Fruit fly (Drosophila melanogaster) whole organism, prepupa: ENCODE measurements around the gene CG7916.

ENCODE experiments used
- CG8632 ChIP-seq: fragments of 200-800 bp; sonication (Bioruptor generic); optimal IDR thresholded peaks from 3 replicates; lab custom pipeline; 2016; ENCODE audit warnings: missing biosample characterization, missing genetic modification characterization
- achi ChIP-seq: fragments of 200-800 bp; sonication (Bioruptor generic); optimal IDR thresholded peaks from 3 replicates; lab custom pipeline; 2016; ENCODE audit warnings: missing biosample characterization, missing genetic modification characterization

DNA sequence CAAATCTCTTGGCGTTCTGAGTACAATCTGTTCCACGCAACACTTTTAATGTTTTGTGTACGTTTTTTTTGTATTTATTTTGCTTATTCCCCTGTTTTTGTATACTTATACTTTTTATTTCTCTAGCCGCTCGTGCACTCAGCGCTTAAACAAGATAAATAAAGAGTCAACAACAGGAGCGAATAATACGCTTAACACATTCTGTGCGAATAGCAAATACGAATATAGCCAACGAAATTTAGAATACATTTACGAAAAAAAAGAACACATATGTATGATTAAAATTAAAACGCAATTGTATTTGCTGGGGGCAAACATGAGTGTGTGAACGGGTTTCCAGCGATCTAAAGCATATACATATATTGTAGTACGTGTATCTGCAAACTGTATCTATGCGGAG lies 35.4 kb downstream of the CG7916 start:
- TF ChIP-seq CG8632 (GFP tag; lab: Kevin White, UChicago) (no peak), achi (GFP tag; lab: Kevin White, UChicago) (no peak)
